Worm (Caenorhabditis elegans) whole organism, L4/young adult: ENCODE data around the gene zhit-3.

ENCODE experiments used
- W03F9.2 ChIP-seq: fragments of 150-350 bp; optimal IDR thresholded peaks from 2 replicates; lab custom pipeline; 2014; ENCODE audit warnings: missing biosample characterization, missing genetic modification characterization
- him-1 ChIP-seq: sonication (generic microtip); optimal IDR thresholded peaks from 2 replicates; lab custom pipeline; 2016; ENCODE audit warnings: missing genotype, missing genetic modification reagents, missing genetic modification characterization, missing compliant biosample characterization

DNA sequence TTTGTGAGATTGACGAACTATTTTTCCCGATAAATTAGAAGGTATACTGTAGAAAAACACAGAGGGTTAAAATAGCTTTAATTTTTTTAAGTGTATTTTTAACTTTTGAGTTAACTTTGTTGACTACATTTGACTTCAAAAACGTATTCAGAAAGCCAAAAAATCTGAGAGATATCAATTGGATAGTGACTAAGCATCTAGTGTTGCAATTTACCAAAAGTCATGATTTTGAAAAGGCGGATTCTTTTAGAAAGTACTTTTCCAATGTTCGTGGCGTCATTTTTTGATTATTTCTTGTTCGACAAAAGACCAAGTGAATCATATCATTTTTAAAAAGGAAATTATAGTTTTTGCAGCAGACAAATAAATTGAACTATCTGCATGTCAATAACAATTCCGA is 43.1 kb downstream of the zhit-3 start:
- TF ChIP-seq him-1 = peak; percentile 93
- no peak for TF ChIP-seq W03F9.2
